Worm (Caenorhabditis elegans) whole organism, L4 larva: ENCODE measurements around the gene spt-5.

Experiments
- F44E2.7 ChIP-seq: fragments of 200-800 bp; sonication (Bioruptor generic); IDR thresholded peaks from 2 replicates; pipeline ENCODE4 v2.1.2; 2022; ENCODE audit warnings: missing genetic modification characterization, missing compliant biosample characterization
- R02D3.7 ChIP-seq: fragments of 150-350 bp; sonication (generic microtip); optimal IDR thresholded peaks from 3 replicates; lab custom pipeline; 2014; ENCODE audit warnings: missing biosample characterization, missing genetic modification characterization
- T26A8.4 ChIP-seq: fragments of 200-800 bp; sonication (Bioruptor generic); IDR thresholded peaks from 2 replicates; pipeline ENCODE4 v1.3.6; 2022; ENCODE audit warnings: missing genetic modification characterization, missing compliant biosample characterization
- Y105C5A.15 ChIP-seq: fragments of 200-800 bp; sonication (Bioruptor generic); IDR thresholded peaks from 2 replicates; pipeline ENCODE4 v1.3.6; 2022; ENCODE audit warnings: missing genetic modification characterization, missing compliant biosample characterization
- Y48G9A.11 ChIP-seq: fragments of 200-800 bp; sonication (Bioruptor generic); IDR thresholded peaks from 2 replicates; pipeline ENCODE4 v1.3.6; 2022; ENCODE audit warnings: missing genetic modification reagents, missing genetic modification characterization, missing compliant biosample characterization
- aha-1 ChIP-seq: fragments of 150-350 bp; peaks from one replicate; lab custom pipeline; 2014; ENCODE audit warnings: missing biosample characterization, missing genetic modification characterization
- ceh-20 ChIP-seq: fragments of 200-800 bp; sonication (Bioruptor generic); IDR thresholded peaks from 2 replicates; pipeline ENCODE4 v1.3.6; 2022; ENCODE audit warnings: missing genetic modification reagents, missing genetic modification characterization, missing compliant biosample characterization
- ceh-62 ChIP-seq: sonication (generic microtip); optimal IDR thresholded peaks from 2 replicates; lab custom pipeline; 2017; ENCODE audit warnings: missing biosample characterization, missing genetic modification characterization
- ces-1 ChIP-seq: fragments of 150-350 bp; sonication (generic microtip); optimal IDR thresholded peaks from 4 replicates; lab custom pipeline; 2014; ENCODE audit warnings: missing biosample characterization, missing genetic modification reagents, missing genetic modification characterization
- daf-16 ChIP-seq, 3 experiments: sonication (generic microtip); optimal IDR thresholded peaks; 2 replicates each; lab custom pipeline; 2016 to 2017; ENCODE audit warnings: missing genetic modification characterization in 3 of 3, missing genetic modification reagents in 3 of 3, mild to moderate bottlenecking in 2 of 3, missing compliant biosample characterization in 2 of 3, missing biosample characterization in 1 of 3, moderate library complexity in 1 of 3
- daf-19 ChIP-seq: fragments of 200-800 bp; sonication (Bioruptor generic); conservative IDR thresholded peaks from 2 replicates; pipeline ENCODE4 v1.3.6; 2022; ENCODE audit warnings: missing genetic modification characterization, missing compliant biosample characterization
- dmd-6 ChIP-seq: fragments of 200-800 bp; sonication (Bioruptor generic); IDR thresholded peaks from 2 replicates; pipeline ENCODE4 v1.3.6; 2022; ENCODE audit warnings: missing genetic modification reagents, missing genetic modification characterization, missing compliant biosample characterization
- dve-1 ChIP-seq: sonication (generic microtip); optimal IDR thresholded peaks from 2 replicates; lab custom pipeline; 2017; ENCODE audit warnings: antibody characterized with exemption, mild to moderate bottlenecking, missing genetic modification characterization, missing compliant biosample characterization; ENCODE audit not compliant: insufficient read depth
- hif-1 ChIP-seq, 2 experiments: sonication (generic microtip); optimal IDR thresholded peaks; 2 replicates each; lab custom pipeline; 2016 to 2017; ENCODE audit warnings: missing compliant biosample characterization in 2 of 2, missing genetic modification characterization in 2 of 2, missing genetic modification reagents in 2 of 2, missing genotype in 2 of 2, mild to moderate bottlenecking in 1 of 2
- hlh-11 ChIP-seq: fragments of 200-800 bp; sonication (Bioruptor generic); optimal IDR thresholded peaks from 2 replicates; lab custom pipeline; 2018; ENCODE audit warnings: mild to moderate bottlenecking, missing genetic modification characterization, missing compliant biosample characterization
- hlh-30 ChIP-seq: sonication (generic microtip); optimal IDR thresholded peaks from 2 replicates; lab custom pipeline; 2017; ENCODE audit warnings: antibody characterized with exemption, mild to moderate bottlenecking, missing genetic modification characterization, missing compliant biosample characterization; ENCODE audit not compliant: insufficient read depth
- jun-1 ChIP-seq: fragments of 150-350 bp; optimal IDR thresholded peaks from 2 replicates; lab custom pipeline; 2014; ENCODE audit warnings: missing biosample characterization, missing genetic modification reagents, missing genetic modification characterization
- lin-29 ChIP-seq: fragments of 200-800 bp; sonication (Bioruptor generic); IDR thresholded peaks from 2 replicates; pipeline ENCODE4 v1.3.6; 2022; ENCODE audit warnings: missing genetic modification reagents, missing genetic modification characterization, missing compliant biosample characterization
- lin-38 ChIP-seq: fragments of 200-800 bp; sonication (Bioruptor generic); IDR thresholded peaks from 2 replicates; pipeline ENCODE4 v1.3.6; 2022; ENCODE audit warnings: missing genetic modification reagents, missing genetic modification characterization, missing compliant biosample characterization
- lsy-2 ChIP-seq, 2 experiments: fragments of 150-350 bp in 1 of 2; sonication (generic microtip) in 1 of 2; optimal IDR thresholded peaks; 2 replicates each; lab custom pipeline; 2014 to 2017; ENCODE audit warnings: missing biosample characterization in 2 of 2, missing genetic modification characterization in 2 of 2
- mdt-29 ChIP-seq: fragments of 200-800 bp; sonication (Bioruptor generic); IDR thresholded peaks from 2 replicates; pipeline ENCODE4 v1.3.6; 2022; ENCODE audit warnings: missing genetic modification reagents, missing genetic modification characterization, missing compliant biosample characterization
- mep-1 ChIP-seq: fragments of 150-350 bp; sonication (generic microtip); optimal IDR thresholded peaks from 3 replicates; lab custom pipeline; 2014; ENCODE audit warnings: missing biosample characterization, missing genetic modification characterization
- mes-2 ChIP-seq: sonication (generic microtip); optimal IDR thresholded peaks from 2 replicates; lab custom pipeline; 2016; ENCODE audit warnings: missing genotype, mild to moderate bottlenecking, missing genetic modification characterization, missing compliant biosample characterization; ENCODE audit not compliant: poor library complexity, severe bottlenecking
- mxl-3 ChIP-seq: fragments of 200-800 bp; sonication (Bioruptor generic); optimal IDR thresholded peaks from 2 replicates; lab custom pipeline; 2018; ENCODE audit warnings: mild to moderate bottlenecking, missing genetic modification characterization, missing compliant biosample characterization
- nhr-111 ChIP-seq: fragments of 200-800 bp; sonication (Bioruptor generic); optimal IDR thresholded peaks from 2 replicates; lab custom pipeline; 2018; ENCODE audit warnings: mild to moderate bottlenecking, missing genetic modification characterization, missing compliant biosample characterization
- nhr-237 ChIP-seq: sonication (generic microtip); optimal IDR thresholded peaks from 2 replicates; lab custom pipeline; 2017; ENCODE audit warnings: missing biosample characterization, missing genetic modification characterization
- nhr-28 ChIP-seq: fragments of 150-350 bp; optimal IDR thresholded peaks from 2 replicates; lab custom pipeline; 2014; ENCODE audit warnings: missing biosample characterization, missing genetic modification characterization
- nhr-41 ChIP-seq: fragments of 200-800 bp; sonication (Bioruptor generic); IDR thresholded peaks from 2 replicates; pipeline ENCODE4 v1.3.6; 2022; ENCODE audit warnings: missing genetic modification reagents, missing genetic modification characterization, missing compliant biosample characterization
- nhr-42 ChIP-seq: fragments of 200-800 bp; sonication (Bioruptor generic); IDR thresholded peaks from 2 replicates; pipeline ENCODE4 v1.3.6; 2022; ENCODE audit warnings: missing genetic modification characterization, missing compliant biosample characterization
- nhr-48 ChIP-seq: sonication (generic microtip); optimal IDR thresholded peaks from 2 replicates; lab custom pipeline; 2016; ENCODE audit warnings: mild to moderate bottlenecking, missing genetic modification characterization, missing compliant biosample characterization
- nhr-6 ChIP-seq: fragments of 150-350 bp; optimal IDR thresholded peaks from 2 replicates; lab custom pipeline; 2014; ENCODE audit warnings: missing biosample characterization, missing genetic modification characterization
- nhr-77 ChIP-seq: fragments of 150-350 bp; optimal IDR thresholded peaks from 2 replicates; lab custom pipeline; 2014; ENCODE audit warnings: missing biosample characterization, missing genetic modification characterization
- pqm-1 ChIP-seq: sonication (generic microtip); optimal IDR thresholded peaks from 2 replicates; lab custom pipeline; 2017; ENCODE audit warnings: missing biosample characterization, missing genetic modification characterization
- saeg-2 ChIP-seq: fragments of 200-800 bp; sonication (Bioruptor generic); IDR thresholded peaks from 2 replicates; pipeline ENCODE4 v1.3.6; 2022; ENCODE audit warnings: missing genetic modification reagents, missing genetic modification characterization, missing compliant biosample characterization
- snpc-4 ChIP-seq: fragments of 150-350 bp; optimal IDR thresholded peaks from 2 replicates; lab custom pipeline; 2014; ENCODE audit warnings: missing biosample characterization, missing genetic modification characterization
- tra-1 ChIP-seq: fragments of 200-800 bp; sonication (Bioruptor generic); IDR thresholded peaks from 2 replicates; pipeline ENCODE4 v1.3.6; 2022; ENCODE audit warnings: missing genetic modification reagents, missing genetic modification characterization, missing compliant biosample characterization
- unc-62 ChIP-seq, 3 experiments: fragments of 150-350 bp in 1 of 3; sonication (generic microtip); optimal IDR thresholded peaks in 2 of 3; peaks in 1 of 3; 1 replicate in 1 of 3; 2 replicates in 2 of 3; lab custom pipeline; 2014 to 2017; ENCODE audit warnings: missing biosample characterization in 3 of 3, missing genetic modification characterization in 3 of 3, missing genetic modification reagents in 3 of 3, missing genotype in 1 of 3
- vab-7 ChIP-seq: fragments of 200-800 bp; sonication (Bioruptor generic); IDR thresholded peaks from 2 replicates; pipeline ENCODE4 v1.3.6; 2022; ENCODE audit warnings: missing genetic modification reagents, missing genetic modification characterization, missing compliant biosample characterization

Gene spt-5

DNA sequence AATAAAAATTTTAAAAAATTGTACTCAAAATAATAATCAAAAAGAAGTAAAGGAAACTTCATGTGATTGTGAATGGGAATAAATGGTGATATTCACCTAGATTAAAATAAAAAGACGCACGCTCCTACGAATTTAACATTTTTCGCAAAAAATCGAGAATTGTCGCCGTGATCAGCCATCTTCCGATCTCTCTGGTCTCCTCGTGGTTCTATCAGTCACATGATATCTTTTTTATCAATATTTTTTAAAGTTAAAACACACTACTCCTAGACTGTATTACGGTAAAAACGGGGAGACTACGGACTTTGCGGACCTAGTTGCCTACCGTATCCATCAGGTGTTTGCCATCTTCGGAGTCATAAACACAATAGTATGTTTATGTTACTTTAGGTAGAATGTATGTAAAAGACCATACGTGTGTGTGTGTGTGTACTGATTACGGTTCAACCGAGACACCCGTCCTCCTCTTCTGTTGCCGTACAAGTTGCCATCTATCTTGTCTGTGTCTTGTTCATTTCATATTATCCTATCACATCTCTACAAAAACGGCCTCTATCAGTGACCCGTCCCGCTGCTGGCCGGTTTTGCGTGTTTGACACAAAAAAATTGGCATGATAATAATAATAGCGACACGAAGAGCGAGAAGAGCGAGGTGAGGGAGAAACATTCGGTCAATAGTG is 4.6 kb upstream of the spt-5 start, which contains the start of gene T12G3.2:
TSS of gene T12G3.2 (minus strand) at position 444 of the 680 bp plus-strand sequence.
- no peak for TF ChIP-seq ces-1
- TF ChIP-seq jun-1 (tag; lab: Kevin White, UChicago) = no peak
- TF ChIP-seq aha-1 (tag; lab: Kevin White, UChicago) = peak; percentile 76
- no peak for TF ChIP-seq lin-38 (GFP tag; lab: Robert Waterston, UW)
- TF ChIP-seq F44E2.7 (GFP tag; lab: Robert Waterston, UW) = no peak
- TF ChIP-seq nhr-6 (tag; lab: Kevin White, UChicago) = peak; percentile 21
- no peak for TF ChIP-seq nhr-42
- no peak for TF ChIP-seq R02D3.7 (tag; lab: Kevin White, UChicago)
- peak; percentile 89 for TF ChIP-seq nhr-28 (tag; lab: Kevin White, UChicago)
- TF ChIP-seq daf-16 (GFP tag; optimal IDR thresholded peaks at IDR 0.05; lab: Kevin White, UChicago) = no peak
- TF ChIP-seq daf-16 (tag; optimal IDR thresholded peaks at IDR 0.05; lab: Kevin White, UChicago) = peak; percentile 92
- TF ChIP-seq unc-62 (GFP tag; optimal IDR thresholded peaks at IDR 0.05 in 1 of 2; lab: Kevin White, UChicago) = no peak
- no peak for TF ChIP-seq unc-62 (tag; optimal IDR thresholded peaks at IDR 0.05; lab: Kevin White, UChicago)
- TF ChIP-seq ceh-20 (GFP tag; lab: Robert Waterston, UW) = no peak
- TF ChIP-seq saeg-2 = 0 out of 2 replicates have a peak, but pooled peaks have one; percentile 42
- TF ChIP-seq nhr-111 (GFP tag; lab: Kevin White, UChicago) = no peak
- TF ChIP-seq nhr-48 (tag; lab: Kevin White, UChicago) = peak; percentile 42
- TF ChIP-seq lsy-2 (tag; optimal IDR thresholded peaks at IDR 0.05; lab: Kevin White, UChicago) = peak in 1 of 2 experiments; percentile 35
- peak; percentile 27; the same call in 1 of the 2 replicates for TF ChIP-seq nhr-41 (GFP tag; lab: Robert Waterston, UW)
- TF ChIP-seq mdt-29 (GFP tag; lab: Robert Waterston, UW) = no peak
- TF ChIP-seq Y105C5A.15 (GFP tag; lab: Robert Waterston, UW) = no peak
- TF ChIP-seq Y48G9A.11 (GFP tag; lab: Robert Waterston, UW) = no peak
- peak; percentile 91 for TF ChIP-seq hlh-11 (tag; lab: Kevin White, UChicago)
- TF ChIP-seq ceh-62 = no peak
- 0 out of 2 replicates have a peak, but pooled peaks have one; percentile 21 for TF ChIP-seq T26A8.4 (GFP tag; lab: Robert Waterston, UW)
- TF ChIP-seq nhr-237 (tag; lab: Kevin White, UChicago) = no peak
- no peak for TF ChIP-seq snpc-4 (tag; lab: Kevin White, UChicago)
- TF ChIP-seq vab-7 (GFP tag; lab: Robert Waterston, UW) = no peak
- no peak for TF ChIP-seq lin-29 (GFP tag; lab: Robert Waterston, UW)
- TF ChIP-seq daf-19 (GFP tag; lab: Robert Waterston, UW) = no peak
- TF ChIP-seq hlh-30 = peak; percentile 63
- peak; percentile 29 for TF ChIP-seq mep-1 (tag; lab: Kevin White, UChicago)
- TF ChIP-seq hif-1 (tag; optimal IDR thresholded peaks at IDR 0.05; lab: Kevin White, UChicago) = peak in 1 of 2 experiments; percentile 3
- TF ChIP-seq mxl-3 = peak; percentile 71
- peak; percentile 91 for TF ChIP-seq pqm-1 (tag; lab: Kevin White, UChicago)
- peak; percentile 48 for TF ChIP-seq mes-2 (tag; lab: Kevin White, UChicago)
- TF ChIP-seq dve-1 (tag; lab: Kevin White, UChicago) = peak; percentile 4
- peak; percentile 63; the same call in 1 of the 2 replicates for TF ChIP-seq dmd-6 (GFP tag; lab: Robert Waterston, UW)
- peak; percentile 64 for TF ChIP-seq nhr-77 (tag; lab: Kevin White, UChicago)
- no peak for TF ChIP-seq tra-1
